Worm (Caenorhabditis elegans): ENCODE results near the gene srg-13.

Gene srg-13

ce11 chrIII:4689595-4689994 lies 17.5 kb downstream of the srg-13 start (continued):
- TF ChIP-seq php-3 (GFP tag; IDR thresholded peaks at IDR 0.05) = peak; percentile 55
- TF ChIP-seq ZK337.2 (GFP tag; IDR thresholded peaks at IDR 0.05) = no peak
- TF ChIP-seq Y5F2A.4 (GFP tag; optimal IDR thresholded peaks at IDR 0.05) = peak; percentile 75
- TF ChIP-seq pha-4 (GFP tag; IDR thresholded peaks at IDR 0.05) = peak; percentile 89
- TF ChIP-seq pha-4 (tag; optimal IDR thresholded peaks at IDR 0.05) = peak; percentile 53
- no peak for TF ChIP-seq ces-1 (GFP tag; optimal IDR thresholded peaks at IDR 0.05)
- no peak for TF ChIP-seq attf-4 (tag; optimal IDR thresholded peaks at IDR 0.05)
- TF ChIP-seq spr-3 (GFP tag; optimal IDR thresholded peaks at IDR 0.05) = peak; percentile 83
- TF ChIP-seq nhr-25 (tag; optimal IDR thresholded peaks at IDR 0.05; ENCODE audit: borderline replicate concordance, insufficient read depth) = no peak
- peak; percentile 28 for TF ChIP-seq jun-1 (tag; optimal IDR thresholded peaks at IDR 0.05)
- TF ChIP-seq mes-2 (tag; optimal IDR thresholded peaks at IDR 0.05; ENCODE audit: poor library complexity, severe bottlenecking) = peak; percentile 87
- TF ChIP-seq dmd-8 (GFP tag; IDR thresholded peaks at IDR 0.05) = peak; percentile 93
- TF ChIP-seq T20F7.1 (GFP tag; optimal IDR thresholded peaks at IDR 0.05) = peak; percentile 68
- peak; percentile 75 for TF ChIP-seq ztf-7 (tag; optimal IDR thresholded peaks at IDR 0.05)
- peak; percentile 84 for TF ChIP-seq unc-130 (GFP tag; optimal IDR thresholded peaks at IDR 0.05)
- TF ChIP-seq aha-1 (tag) = peak; percentile 90
- TF ChIP-seq nhr-11 (tag; optimal IDR thresholded peaks at IDR 0.05) = peak; percentile 53

DNA sequence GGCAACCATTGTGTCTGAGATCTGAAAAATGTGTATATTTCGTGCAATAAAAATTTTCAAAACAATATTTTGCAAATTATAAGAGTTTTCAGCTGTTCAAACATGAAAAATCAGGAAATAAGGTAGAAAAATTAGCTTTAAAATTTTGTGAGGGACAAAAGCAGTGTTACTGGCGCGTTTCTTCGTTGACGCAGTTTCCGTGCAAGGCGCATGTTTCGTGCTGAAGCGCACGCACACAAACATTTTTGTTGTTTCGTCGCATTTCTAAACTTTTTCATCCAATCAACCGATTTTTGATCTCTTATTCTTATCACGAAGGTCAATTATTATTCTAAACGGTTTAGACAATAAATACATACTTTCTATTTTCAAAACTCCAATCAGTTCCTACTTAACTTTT lies 21.2 kb downstream of the srg-13 start, which contains the start of gene nifk-1:
TSS of gene nifk-1 (minus strand) at position 27 of the 400 bp plus-strand sequence.
- TF ChIP-seq ceh-20 (GFP tag; IDR thresholded peaks at IDR 0.05) = no peak
- TF ChIP-seq hmg-1.1 (GFP tag; IDR thresholded peaks at IDR 0.05) = peak; percentile 58
- TF ChIP-seq nhr-42 (GFP tag; IDR thresholded peaks at IDR 0.05) = no peak
- peak; percentile 62 for TF ChIP-seq mxl-3 (GFP tag; optimal IDR thresholded peaks at IDR 0.05)
- peak; percentile 67 for TF ChIP-seq rbr-2 (tag; optimal IDR thresholded peaks at IDR 0.05)
- TF ChIP-seq zfp-2 (tag; optimal IDR thresholded peaks at IDR 0.05) = no peak
- no peak for TF ChIP-seq Y75B8A.6 (GFP tag; IDR thresholded peaks at IDR 0.05)
- no peak for TF ChIP-seq unc-39 (tag; optimal IDR thresholded peaks at IDR 0.05)
- TF ChIP-seq egl-27 (tag; optimal IDR thresholded peaks at IDR 0.05) = no peak
- no peak for TF ChIP-seq spr-3 (GFP tag; optimal IDR thresholded peaks at IDR 0.05)
- peak; percentile 22 for TF ChIP-seq nhr-11 (tag; optimal IDR thresholded peaks at IDR 0.05)
- no peak for TF ChIP-seq Y105C5A.15 (GFP tag; IDR thresholded peaks at IDR 0.05)
- no peak for TF ChIP-seq zfp-3 (GFP tag; conservative IDR thresholded peaks at IDR 0.05)
- TF ChIP-seq snpc-4 (tag; optimal IDR thresholded peaks at IDR 0.05) = no peak
- TF ChIP-seq nhr-76 (tag; optimal IDR thresholded peaks at IDR 0.05) = no peak
- peak; percentile 76 for TF ChIP-seq nhr-28 (tag; optimal IDR thresholded peaks at IDR 0.05)
- peak in 1 of 2 experiments; percentile 55 for TF ChIP-seq mdl-1 (tag; optimal IDR thresholded peaks at IDR 0.05)
- TF ChIP-seq lin-13 (GFP tag; optimal IDR thresholded peaks at IDR 0.05) = peak; percentile 19
- TF ChIP-seq hlh-11 (tag; optimal IDR thresholded peaks at IDR 0.05) = peak; percentile 80
- peak; percentile 83 for TF ChIP-seq mep-1 (tag; optimal IDR thresholded peaks at IDR 0.05)
- TF ChIP-seq lin-39 (tag; optimal IDR thresholded peaks at IDR 0.05) = no peak
- no peak for TF ChIP-seq pqm-1 (tag; optimal IDR thresholded peaks at IDR 0.05)
- peak; percentile 68 for TF ChIP-seq nhr-77 (tag; optimal IDR thresholded peaks at IDR 0.05)
- no peak for TF ChIP-seq nhr-111 (GFP tag; optimal IDR thresholded peaks at IDR 0.05)
- no peak for TF ChIP-seq F10B5.3 (tag; optimal IDR thresholded peaks at IDR 0.05)
- no peak for TF ChIP-seq egl-43 (GFP tag; IDR thresholded peaks at IDR 0.05)
- peak; percentile 28 for TF ChIP-seq ztf-7 (tag; optimal IDR thresholded peaks at IDR 0.05)
- TF ChIP-seq nhr-102 (tag; optimal IDR thresholded peaks at IDR 0.05) = peak; percentile 21
- TF ChIP-seq lin-1 (GFP tag; IDR thresholded peaks at IDR 0.05) = 0 out of 2 replicates have a peak, but pooled peaks have one; percentile 23
- no peak for TF ChIP-seq fkh-10 (GFP tag; optimal IDR thresholded peaks at IDR 0.05)
- no peak for TF ChIP-seq ZK546.5 (tag; optimal IDR thresholded peaks at IDR 0.05)
- TF ChIP-seq ztf-11 (tag; optimal IDR thresholded peaks at IDR 0.05) = no peak
- peak; percentile 70 for TF ChIP-seq T20F7.1 (GFP tag; optimal IDR thresholded peaks at IDR 0.05)
- TF ChIP-seq gei-8 (GFP tag; optimal IDR thresholded peaks at IDR 0.05) = no peak
- peak; percentile 33 for TF ChIP-seq nhr-48 (tag; optimal IDR thresholded peaks at IDR 0.05)
- no peak for TF ChIP-seq daf-12 (tag; optimal IDR thresholded peaks at IDR 0.05)
- TF ChIP-seq dpl-1 (GFP tag; optimal IDR thresholded peaks at IDR 0.05) = peak; percentile 80
- TF ChIP-seq pha-4 (GFP tag; IDR thresholded peaks at IDR 0.05) = no peak
- peak; percentile 74 for TF ChIP-seq pha-4 (tag; optimal IDR thresholded peaks at IDR 0.05)
- TF ChIP-seq hlh-30 (tag; optimal IDR thresholded peaks at IDR 0.05; ENCODE audit: insufficient read depth) = peak; percentile 63

Measured in whole organism, L4 larva.